Worm (Caenorhabditis elegans) whole organism, early embryonic: ENCODE data around the gene cdh-9.

Source experiments
- B0310.2 ChIP-seq: sonication (generic microtip); optimal IDR thresholded peaks from 2 replicates; lab custom pipeline; 2016; ENCODE audit warnings: mild to moderate bottlenecking, missing genetic modification characterization, missing compliant biosample characterization
- F13C5.2 ChIP-seq: sonication (generic microtip); optimal IDR thresholded peaks from 2 replicates; lab custom pipeline; 2017; ENCODE audit warnings: mild to moderate bottlenecking, missing genetic modification characterization, inconsistent platforms, missing compliant biosample characterization
- ama-1 ChIP-seq: fragments of 150-350 bp; optimal IDR thresholded peaks from 2 replicates; lab custom pipeline; 2014
- ceh-13 ChIP-seq: fragments of 200-800 bp; sonication (Bioruptor generic); optimal IDR thresholded peaks from 2 replicates; lab custom pipeline; 2018; ENCODE audit warnings: mild to moderate bottlenecking, missing genetic modification characterization, missing compliant biosample characterization
- ceh-36 ChIP-seq: sonication (generic microtip); optimal IDR thresholded peaks from 2 replicates; lab custom pipeline; 2016; ENCODE audit warnings: missing genetic modification characterization, inconsistent platforms, missing compliant biosample characterization
- hmbx-1 ChIP-seq: sonication (generic microtip); optimal IDR thresholded peaks from 2 replicates; lab custom pipeline; 2016; ENCODE audit warnings: mild to moderate bottlenecking, missing genetic modification characterization, missing compliant biosample characterization
- hmg-4 ChIP-seq: fragments of 200-800 bp; sonication (Bioruptor generic); optimal IDR thresholded peaks from 2 replicates; lab custom pipeline; 2018; ENCODE audit warnings: mild to moderate bottlenecking, missing genetic modification characterization, missing compliant biosample characterization
- hnd-1 ChIP-seq: sonication (generic microtip); optimal IDR thresholded peaks from 2 replicates; lab custom pipeline; 2016; ENCODE audit warnings: missing genetic modification characterization, missing compliant biosample characterization
- scrt-1 ChIP-seq: fragments of 200-800 bp; sonication (Bioruptor generic); IDR thresholded peaks from 2 replicates; pipeline ENCODE4 v1.3.6; 2022; ENCODE audit warnings: missing genetic modification characterization, missing compliant biosample characterization
- sea-1 ChIP-seq: fragments of 200-800 bp; sonication (Bioruptor generic); conservative IDR thresholded peaks from 2 replicates; pipeline ENCODE4 v1.3.6; 2022; ENCODE audit warnings: missing genetic modification characterization, missing compliant biosample characterization
- tbx-11 ChIP-seq: fragments of 200-800 bp; sonication (Bioruptor generic); IDR thresholded peaks from 2 replicates; pipeline ENCODE4 v1.3.6; 2022; ENCODE audit warnings: missing genetic modification characterization, missing compliant biosample characterization
- tbx-37 ChIP-seq: fragments of 200-800 bp; sonication (Bioruptor generic); conservative IDR thresholded peaks from 2 replicates; pipeline ENCODE4 v1.3.6; 2022; ENCODE audit warnings: missing genetic modification reagents, missing genetic modification characterization, missing compliant biosample characterization
- tra-4 ChIP-seq: sonication (generic microtip); optimal IDR thresholded peaks from 2 replicates; lab custom pipeline; 2017; ENCODE audit warnings: missing genetic modification characterization, missing compliant biosample characterization

DNA sequence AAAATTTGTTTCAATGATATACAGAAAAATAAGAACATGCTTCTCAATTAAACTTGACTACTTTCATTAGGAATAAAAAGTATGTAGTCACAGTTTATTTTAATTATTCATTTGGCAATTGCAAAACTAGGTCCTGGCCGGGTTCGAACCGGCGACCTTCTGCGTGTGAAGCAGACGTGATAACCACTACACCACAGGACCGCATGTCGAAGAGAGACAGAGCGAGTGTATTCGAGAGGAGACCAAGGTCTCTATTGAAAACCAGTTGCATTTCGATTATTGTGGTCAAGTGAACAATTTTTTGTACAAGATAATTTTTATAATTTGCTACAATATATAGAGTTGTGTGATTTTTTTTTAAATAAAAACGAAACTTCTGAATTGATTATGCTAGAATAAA, 4.2 kb upstream of the cdh-9 start:
- TF ChIP-seq ama-1 (lab: Kevin White, UChicago) (no peak), ceh-36 (peak; percentile 43), tbx-11 (GFP tag; lab: Robert Waterston, UW) (peak; percentile 81), scrt-1 (peak; percentile 82), hnd-1 (tag; lab: Kevin White, UChicago) (peak; percentile 59), tbx-37 (GFP tag; lab: Robert Waterston, UW) (peak; percentile 78), B0310.2 (tag; lab: Kevin White, UChicago) (peak; percentile 69), hmbx-1 (tag; lab: Kevin White, UChicago) (peak; percentile 35), F13C5.2 (tag; lab: Kevin White, UChicago) (peak; percentile 87), hmg-4 (peak; percentile 83), sea-1 (GFP tag; lab: Robert Waterston, UW) (peak; percentile 83), ceh-13 (peak; percentile 71), tra-4 (tag; lab: Kevin White, UChicago) (peak; percentile 53)
